Worm (Caenorhabditis elegans) whole organism, young adult: ENCODE results near the gene aman-1.

Experiments
- B0019.2 ChIP-seq: fragments of 200-800 bp; sonication (Bioruptor generic); conservative IDR thresholded peaks from 2 replicates; pipeline ENCODE4 v1.3.6; 2022; ENCODE audit warnings: missing genetic modification reagents, missing genetic modification characterization, missing compliant biosample characterization
- C17E4.6 ChIP-seq: fragments of 200-800 bp; sonication (Bioruptor generic); IDR thresholded peaks from 2 replicates; pipeline ENCODE4 v1.3.6; 2022; ENCODE audit warnings: missing genetic modification reagents, missing genetic modification characterization, missing compliant biosample characterization
- F22D6.2 ChIP-seq: sonication (generic microtip); optimal IDR thresholded peaks from 2 replicates; lab custom pipeline; 2016; ENCODE audit warnings: mild to moderate bottlenecking, missing genetic modification characterization, missing compliant biosample characterization
- T07F8.4 ChIP-seq: sonication (generic microtip); optimal IDR thresholded peaks from 2 replicates; lab custom pipeline; 2016; ENCODE audit warnings: mild to moderate bottlenecking, missing genetic modification characterization, moderate library complexity, missing compliant biosample characterization
- atf-7 ChIP-seq: sonication (generic microtip); optimal IDR thresholded peaks from 2 replicates; lab custom pipeline; 2017; ENCODE audit warnings: mild to moderate bottlenecking, missing genetic modification characterization, missing compliant biosample characterization
- ceh-100 ChIP-seq: fragments of 200-800 bp; sonication (Bioruptor generic); IDR thresholded peaks from 2 replicates; pipeline ENCODE4 v1.3.6; 2022; ENCODE audit warnings: missing genetic modification reagents, missing genetic modification characterization, missing compliant biosample characterization
- die-1 ChIP-seq: sonication (generic microtip); optimal IDR thresholded peaks from 2 replicates; lab custom pipeline; 2016; ENCODE audit warnings: missing genotype, mild to moderate bottlenecking, missing genetic modification characterization, missing compliant biosample characterization
- him-1 ChIP-seq: sonication (generic microtip); optimal IDR thresholded peaks from 2 replicates; lab custom pipeline; 2016; ENCODE audit warnings: missing genotype, missing genetic modification reagents, missing genetic modification characterization, missing compliant biosample characterization
- madf-10 ChIP-seq: sonication (generic microtip); optimal IDR thresholded peaks from 2 replicates; lab custom pipeline; 2016; ENCODE audit warnings: mild to moderate bottlenecking, missing genetic modification characterization, missing compliant biosample characterization
- madf-8 ChIP-seq: fragments of 200-800 bp; sonication (Bioruptor generic); conservative IDR thresholded peaks from 2 replicates; pipeline ENCODE4 v1.3.6; 2022; ENCODE audit warnings: missing genetic modification reagents, missing genetic modification characterization, missing compliant biosample characterization
- mcd-1 ChIP-seq: fragments of 200-800 bp; sonication (Bioruptor generic); IDR thresholded peaks from 2 replicates; pipeline ENCODE4 v1.3.6; 2022; ENCODE audit warnings: missing genetic modification reagents, missing genetic modification characterization, missing compliant biosample characterization
- nfya-1 ChIP-seq: sonication (generic microtip); optimal IDR thresholded peaks from 2 replicates; lab custom pipeline; 2017; ENCODE audit warnings: antibody characterized with exemption, missing compliant biosample characterization, missing genetic modification characterization, borderline replicate concordance; ENCODE audit not compliant: insufficient read depth
- nfyb-1 ChIP-seq: fragments of 200-800 bp; sonication (Bioruptor generic); IDR thresholded peaks from 2 replicates; pipeline ENCODE4 v1.3.6; 2022; ENCODE audit warnings: missing genetic modification reagents, missing genetic modification characterization, missing compliant biosample characterization
- nhr-120 ChIP-seq: fragments of 200-800 bp; sonication (Bioruptor generic); IDR thresholded peaks from 2 replicates; pipeline ENCODE4 v1.3.6; 2022; ENCODE audit warnings: missing genetic modification characterization, missing compliant biosample characterization
- nhr-27 ChIP-seq: fragments of 200-800 bp; sonication (Bioruptor generic); optimal IDR thresholded peaks from 2 replicates; lab custom pipeline; 2018; ENCODE audit warnings: mild to moderate bottlenecking, missing genetic modification characterization, moderate library complexity, missing compliant biosample characterization
- nhr-80 ChIP-seq: sonication (generic microtip); optimal IDR thresholded peaks from 2 replicates; lab custom pipeline; 2016; ENCODE audit warnings: missing genetic modification characterization, missing compliant biosample characterization
- pbrm-1 ChIP-seq: fragments of 200-800 bp; sonication (Bioruptor generic); IDR thresholded peaks from 2 replicates; pipeline ENCODE4 v1.3.6; 2022; ENCODE audit warnings: missing genetic modification reagents, missing genetic modification characterization, missing compliant biosample characterization
- pha-4 ChIP-seq: fragments of 150-350 bp; sonication (generic microtip); optimal IDR thresholded peaks from 2 replicates; lab custom pipeline; 2014; ENCODE audit warnings: missing biosample characterization, missing genetic modification reagents, missing genetic modification characterization
- sea-2 ChIP-seq: fragments of 200-800 bp; sonication (Bioruptor generic); IDR thresholded peaks from 2 replicates; pipeline ENCODE4 v1.3.6; 2022; ENCODE audit warnings: missing genetic modification characterization, missing compliant biosample characterization
- snpc-1.1 ChIP-seq: sonication (generic microtip); optimal IDR thresholded peaks from 2 replicates; lab custom pipeline; 2017; ENCODE audit warnings: missing genetic modification characterization, mild to moderate bottlenecking, missing compliant biosample characterization, antibody characterized with exemption, moderate library complexity, missing genotype, missing genetic modification reagents; ENCODE audit not compliant: insufficient read depth
- somi-1 ChIP-seq: fragments of 200-800 bp; sonication (Bioruptor generic); optimal IDR thresholded peaks from 2 replicates; lab custom pipeline; 2018; ENCODE audit warnings: mild to moderate bottlenecking, missing genetic modification characterization, missing compliant biosample characterization
- ztf-18 ChIP-seq: sonication (generic microtip); optimal IDR thresholded peaks from 2 replicates; lab custom pipeline; 2016; ENCODE audit warnings: missing genotype, mild to moderate bottlenecking, missing genetic modification characterization, missing compliant biosample characterization
- ztf-22 ChIP-seq: fragments of 200-800 bp; sonication (Bioruptor generic); optimal IDR thresholded peaks from 2 replicates; lab custom pipeline; 2018; ENCODE audit warnings: mild to moderate bottlenecking, missing genetic modification characterization, moderate library complexity, missing compliant biosample characterization
- ztf-26 ChIP-seq: sonication (generic microtip); optimal IDR thresholded peaks from 2 replicates; lab custom pipeline; 2017; ENCODE audit warnings: missing genetic modification characterization, missing compliant biosample characterization

Gene aman-1

ce11 chrX:4783117-4783775 lies 50.4 kb downstream of the aman-1 start, which contains the start of gene F43C9.2:
TSS of gene F43C9.2 (plus strand) at chrX:4783613.
- TF ChIP-seq T07F8.4 (no peak), pbrm-1 (no peak), die-1 (tag; lab: Kevin White, UChicago) (no peak), F22D6.2 (tag; lab: Kevin White, UChicago) (no peak), snpc-1.1 (tag; lab: Kevin White, UChicago) (no peak), atf-7 (tag; lab: Kevin White, UChicago) (no peak), ceh-100 (GFP tag; lab: Robert Waterston, UW) (no peak), ztf-26 (tag; lab: Kevin White, UChicago) (no peak), nfyb-1 (GFP tag; lab: Robert Waterston, UW) (no peak), nhr-120 (GFP tag; lab: Robert Waterston, UW) (no peak), madf-8 (GFP tag; lab: Robert Waterston, UW) (no peak), nfya-1 (tag; lab: Kevin White, UChicago) (no peak), him-1 (tag; lab: Kevin White, UChicago) (no peak), sea-2 (GFP tag; lab: Robert Waterston, UW) (no peak), nhr-27 (tag; lab: Kevin White, UChicago) (no peak), ztf-22 (GFP tag; lab: Kevin White, UChicago) (no peak)
- TF ChIP-seq, all 124 proteins: peak for 0

- TF ChIP-seq madf-10 (tag; lab: Kevin White, UChicago), result no peak
- TF ChIP-seq nhr-80, result no peak
- TF ChIP-seq B0019.2 (GFP tag; lab: Robert Waterston, UW), result no peak
- no peak for TF ChIP-seq somi-1
- TF ChIP-seq pha-4 (tag; lab: Kevin White, UChicago), result no peak
- no peak for TF ChIP-seq ztf-18 (tag; lab: Kevin White, UChicago)
- TF ChIP-seq mcd-1, result no peak
Measured at ce11 chrX:4784776-4785175, 51.9 kb downstream of the aman-1 start.

- no peak for TF ChIP-seq C17E4.6 (GFP tag; lab: Robert Waterston, UW)
Measured at ce11 chrX:4787525-4787924, 54.6 kb downstream of the aman-1 start.
